Worm (Caenorhabditis elegans) whole organism, early embryonic: Measurements from ENCODE around the gene irld-66.

Experiments
- B0310.2 ChIP-seq: sonication (generic microtip); optimal IDR thresholded peaks from 2 replicates; lab custom pipeline; 2016; ENCODE audit warnings: mild to moderate bottlenecking, missing genetic modification characterization, missing compliant biosample characterization
- F13C5.2 ChIP-seq: sonication (generic microtip); optimal IDR thresholded peaks from 2 replicates; lab custom pipeline; 2017; ENCODE audit warnings: mild to moderate bottlenecking, missing genetic modification characterization, inconsistent platforms, missing compliant biosample characterization
- ama-1 ChIP-seq: fragments of 150-350 bp; optimal IDR thresholded peaks from 2 replicates; lab custom pipeline; 2014
- ceh-13 ChIP-seq: fragments of 200-800 bp; sonication (Bioruptor generic); optimal IDR thresholded peaks from 2 replicates; lab custom pipeline; 2018; ENCODE audit warnings: mild to moderate bottlenecking, missing genetic modification characterization, missing compliant biosample characterization
- ceh-36 ChIP-seq: sonication (generic microtip); optimal IDR thresholded peaks from 2 replicates; lab custom pipeline; 2016; ENCODE audit warnings: missing genetic modification characterization, inconsistent platforms, missing compliant biosample characterization
- ets-7 ChIP-seq: sonication (generic microtip); optimal IDR thresholded peaks from 2 replicates; lab custom pipeline; 2016; ENCODE audit warnings: missing genotype, missing genetic modification characterization, missing compliant biosample characterization
- flt-1 ChIP-seq: fragments of 200-800 bp; sonication (Bioruptor generic); IDR thresholded peaks from 2 replicates; pipeline ENCODE4 v1.3.6; 2022; ENCODE audit warnings: missing genetic modification characterization, missing compliant biosample characterization
- hmg-4 ChIP-seq: fragments of 200-800 bp; sonication (Bioruptor generic); optimal IDR thresholded peaks from 2 replicates; lab custom pipeline; 2018; ENCODE audit warnings: mild to moderate bottlenecking, missing genetic modification characterization, missing compliant biosample characterization
- scrt-1 ChIP-seq: fragments of 200-800 bp; sonication (Bioruptor generic); IDR thresholded peaks from 2 replicates; pipeline ENCODE4 v1.3.6; 2022; ENCODE audit warnings: missing genetic modification characterization, missing compliant biosample characterization
- sea-1 ChIP-seq: fragments of 200-800 bp; sonication (Bioruptor generic); conservative IDR thresholded peaks from 2 replicates; pipeline ENCODE4 v1.3.6; 2022; ENCODE audit warnings: missing genetic modification characterization, missing compliant biosample characterization
- tbx-11 ChIP-seq: fragments of 200-800 bp; sonication (Bioruptor generic); IDR thresholded peaks from 2 replicates; pipeline ENCODE4 v1.3.6; 2022; ENCODE audit warnings: missing genetic modification characterization, missing compliant biosample characterization
- tbx-37 ChIP-seq: fragments of 200-800 bp; sonication (Bioruptor generic); conservative IDR thresholded peaks from 2 replicates; pipeline ENCODE4 v1.3.6; 2022; ENCODE audit warnings: missing genetic modification reagents, missing genetic modification characterization, missing compliant biosample characterization
- tra-4 ChIP-seq: sonication (generic microtip); optimal IDR thresholded peaks from 2 replicates; lab custom pipeline; 2017; ENCODE audit warnings: missing genetic modification characterization, missing compliant biosample characterization

ce11 chrII:2955656-2956115 is 15.0 kb upstream of the irld-66 start, which contains the start of gene irld-48:
- TF ChIP-seq ama-1 (lab: Kevin White, UChicago), result no peak
- TF ChIP-seq ceh-36 (tag; lab: Kevin White, UChicago), result no peak
- no peak for TF ChIP-seq tbx-11 (GFP tag; lab: Robert Waterston, UW)
- TF ChIP-seq flt-1 (GFP tag; lab: Robert Waterston, UW), result no peak
- no peak for TF ChIP-seq scrt-1 (GFP tag; lab: Robert Waterston, UW)
- TF ChIP-seq tra-4 (tag; lab: Kevin White, UChicago), result no peak
- no peak for TF ChIP-seq ceh-13
- TF ChIP-seq B0310.2 (tag; lab: Kevin White, UChicago), result no peak
- TF ChIP-seq F13C5.2 (tag; lab: Kevin White, UChicago), result no peak
- TF ChIP-seq sea-1, result no peak
- no peak for TF ChIP-seq hmg-4 (GFP tag; lab: Kevin White, UChicago)
- no peak for TF ChIP-seq ets-7 (tag; lab: Kevin White, UChicago)
- TF ChIP-seq tbx-37 (GFP tag; lab: Robert Waterston, UW), result no peak
